Fruit fly (Drosophila melanogaster): Measurements from ENCODE around the gene Eip75B.

DNA sequence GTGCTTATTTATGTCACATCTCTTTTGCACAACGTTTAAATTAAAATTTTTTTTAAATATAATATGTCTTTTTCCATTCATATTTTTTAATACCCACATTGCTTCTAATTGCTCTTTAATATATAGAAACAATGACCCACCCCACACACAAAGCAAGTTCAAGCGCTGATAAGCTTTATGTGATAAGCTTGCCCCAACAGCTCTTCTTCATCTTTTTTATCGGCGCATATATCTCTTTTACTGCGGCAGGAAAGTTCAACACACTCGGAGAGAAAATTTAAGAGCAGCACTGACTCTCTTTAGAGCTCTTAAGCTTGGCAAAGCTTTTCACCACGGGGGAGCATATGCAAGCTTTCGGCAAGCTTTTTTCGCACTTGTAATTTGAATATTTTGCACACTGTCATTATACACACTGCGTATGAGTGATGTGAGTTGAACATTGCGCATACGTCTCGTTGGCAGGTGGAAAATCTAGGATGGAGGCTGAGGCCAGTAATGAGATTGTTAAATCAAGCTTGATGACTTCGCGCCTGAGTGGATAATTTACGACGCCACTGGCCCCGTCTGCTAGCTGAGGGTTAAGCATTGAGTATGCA, 102.3 kb downstream of the Eip75B start:
- TF ChIP-seq h (optimal IDR thresholded peaks at IDR 0.05), result no peak
- no peak for TF ChIP-seq psq (optimal IDR thresholded peaks at IDR 0.05)
- no peak for TF ChIP-seq Sin3A (optimal IDR thresholded peaks at IDR 0.05)
- TF ChIP-seq ttk (optimal IDR thresholded peaks at IDR 0.05), result no peak
